Worm (Caenorhabditis elegans) whole organism, L4 larva: ENCODE data around the gene T23F11.2.
A peak's percentile ranks its signal among the peaks of the same experiment; 100 is the strongest.

Experiments
- F37D6.2 ChIP-seq: sonication (generic microtip); optimal IDR thresholded peaks from 2 replicates; lab custom pipeline; 2016; ENCODE audit warnings: mild to moderate bottlenecking, missing genetic modification characterization, missing compliant biosample characterization
- F49E8.2 ChIP-seq: sonication (generic microtip); optimal IDR thresholded peaks from 2 replicates; lab custom pipeline; 2016; ENCODE audit warnings: missing compliant biosample characterization, mild to moderate bottlenecking, missing genetic modification characterization, borderline replicate concordance
- R02D3.7 ChIP-seq: fragments of 150-350 bp; sonication (generic microtip); optimal IDR thresholded peaks from 3 replicates; lab custom pipeline; 2014; ENCODE audit warnings: missing biosample characterization, missing genetic modification characterization
- T20F7.1 ChIP-seq: fragments of 200-800 bp; sonication (Bioruptor generic); optimal IDR thresholded peaks from 2 replicates; lab custom pipeline; 2018; ENCODE audit warnings: mild to moderate bottlenecking, missing genetic modification characterization, missing compliant biosample characterization
- T26A8.4 ChIP-seq: fragments of 200-800 bp; sonication (Bioruptor generic); IDR thresholded peaks from 2 replicates; pipeline ENCODE4 v1.3.6; 2022; ENCODE audit warnings: missing genetic modification characterization, missing compliant biosample characterization
- Y5F2A.4 ChIP-seq: fragments of 200-800 bp; sonication (Bioruptor generic); optimal IDR thresholded peaks from 2 replicates; lab custom pipeline; 2018; ENCODE audit warnings: mild to moderate bottlenecking, missing genetic modification characterization, missing compliant biosample characterization
- Y75B8A.6 ChIP-seq: fragments of 200-800 bp; sonication (Bioruptor generic); IDR thresholded peaks from 2 replicates; pipeline ENCODE4 v1.3.6; 2022; ENCODE audit warnings: missing genetic modification reagents, missing genetic modification characterization, missing compliant biosample characterization
- ZK337.2 ChIP-seq: fragments of 200-800 bp; sonication (Bioruptor generic); IDR thresholded peaks from 2 replicates; pipeline ENCODE4 v1.3.6; 2022; ENCODE audit warnings: missing genetic modification reagents, missing genetic modification characterization, missing compliant biosample characterization
- ama-1 ChIP-seq: fragments of 150-350 bp; optimal IDR thresholded peaks from 2 replicates; lab custom pipeline; 2014; ENCODE audit warnings: inconsistent platforms, mixed read lengths
- arid-1 ChIP-seq: fragments of 200-800 bp; sonication (Bioruptor generic); conservative IDR thresholded peaks from 2 replicates; pipeline ENCODE4 v1.3.6; 2022; ENCODE audit warnings: missing genetic modification reagents, missing genetic modification characterization, missing compliant biosample characterization
- attf-4 ChIP-seq: sonication (generic microtip); optimal IDR thresholded peaks from 3 replicates; lab custom pipeline; 2017; ENCODE audit warnings: missing biosample characterization, missing genetic modification characterization
- ceh-20 ChIP-seq: fragments of 200-800 bp; sonication (Bioruptor generic); IDR thresholded peaks from 2 replicates; pipeline ENCODE4 v1.3.6; 2022; ENCODE audit warnings: missing genetic modification reagents, missing genetic modification characterization, missing compliant biosample characterization
- ceh-28 ChIP-seq: fragments of 150-350 bp; optimal IDR thresholded peaks from 2 replicates; lab custom pipeline; 2014; ENCODE audit warnings: missing biosample characterization, missing genetic modification reagents, missing genetic modification characterization
- ceh-44 ChIP-seq: fragments of 200-800 bp; sonication (Bioruptor generic); IDR thresholded peaks from 2 replicates; pipeline ENCODE4 v1.3.6; 2022; ENCODE audit warnings: missing genetic modification reagents, missing genetic modification characterization, missing compliant biosample characterization
- ceh-62 ChIP-seq: sonication (generic microtip); optimal IDR thresholded peaks from 2 replicates; lab custom pipeline; 2017; ENCODE audit warnings: missing biosample characterization, missing genetic modification characterization
- ceh-82 ChIP-seq: sonication (generic microtip); optimal IDR thresholded peaks from 2 replicates; lab custom pipeline; 2017; ENCODE audit warnings: missing biosample characterization, missing genetic modification characterization
- cey-2 ChIP-seq: sonication (generic microtip); optimal IDR thresholded peaks from 3 replicates; lab custom pipeline; 2017; ENCODE audit warnings: missing genetic modification characterization, mild to moderate bottlenecking, missing compliant biosample characterization, antibody characterized with exemption, borderline replicate concordance; ENCODE audit not compliant: insufficient read depth
- daf-19 ChIP-seq: fragments of 200-800 bp; sonication (Bioruptor generic); conservative IDR thresholded peaks from 2 replicates; pipeline ENCODE4 v1.3.6; 2022; ENCODE audit warnings: missing genetic modification characterization, missing compliant biosample characterization
- dmd-9 ChIP-seq: fragments of 200-800 bp; sonication (Bioruptor generic); IDR thresholded peaks from 2 replicates; pipeline ENCODE4 v1.3.6; 2022; ENCODE audit warnings: missing genetic modification reagents, missing genetic modification characterization, missing compliant biosample characterization
- dpl-1 ChIP-seq: fragments of 150-350 bp; optimal IDR thresholded peaks from 2 replicates; lab custom pipeline; 2014; ENCODE audit warnings: missing biosample characterization, missing genetic modification reagents, missing genetic modification characterization
- duxl-1 ChIP-seq: sonication (generic microtip); optimal IDR thresholded peaks from 2 replicates; lab custom pipeline; 2016; ENCODE audit warnings: mild to moderate bottlenecking, missing genetic modification characterization, moderate library complexity, missing compliant biosample characterization; ENCODE audit not compliant: poor library complexity
- dve-1 ChIP-seq: sonication (generic microtip); optimal IDR thresholded peaks from 2 replicates; lab custom pipeline; 2017; ENCODE audit warnings: antibody characterized with exemption, mild to moderate bottlenecking, missing genetic modification characterization, missing compliant biosample characterization; ENCODE audit not compliant: insufficient read depth
- fkh-10 ChIP-seq: fragments of 150-350 bp; optimal IDR thresholded peaks from 2 replicates; lab custom pipeline; 2014; ENCODE audit warnings: missing biosample characterization, missing genetic modification reagents, missing genetic modification characterization
- gei-8 ChIP-seq: fragments of 200-800 bp; sonication (Bioruptor generic); optimal IDR thresholded peaks from 2 replicates; lab custom pipeline; 2018; ENCODE audit warnings: mild to moderate bottlenecking, missing genetic modification characterization, missing compliant biosample characterization
- hif-1 ChIP-seq, 2 experiments: sonication (generic microtip); optimal IDR thresholded peaks; 2 replicates each; lab custom pipeline; 2016 to 2017; ENCODE audit warnings: missing compliant biosample characterization in 2 of 2, missing genetic modification characterization in 2 of 2, missing genetic modification reagents in 2 of 2, missing genotype in 2 of 2, mild to moderate bottlenecking in 1 of 2
- hlh-30 ChIP-seq: sonication (generic microtip); optimal IDR thresholded peaks from 2 replicates; lab custom pipeline; 2017; ENCODE audit warnings: antibody characterized with exemption, mild to moderate bottlenecking, missing genetic modification characterization, missing compliant biosample characterization; ENCODE audit not compliant: insufficient read depth
- lin-13 ChIP-seq: fragments of 150-350 bp; optimal IDR thresholded peaks from 2 replicates; lab custom pipeline; 2014; ENCODE audit warnings: missing biosample characterization, missing genetic modification reagents, missing genetic modification characterization
- lin-15B ChIP-seq: fragments of 150-350 bp; sonication (generic microtip); optimal IDR thresholded peaks from 3 replicates; lab custom pipeline; 2014; ENCODE audit warnings: missing biosample characterization, missing genetic modification characterization
- lin-29 ChIP-seq: fragments of 200-800 bp; sonication (Bioruptor generic); IDR thresholded peaks from 2 replicates; pipeline ENCODE4 v1.3.6; 2022; ENCODE audit warnings: missing genetic modification reagents, missing genetic modification characterization, missing compliant biosample characterization
- lir-3 ChIP-seq: sonication (generic microtip); optimal IDR thresholded peaks from 2 replicates; lab custom pipeline; 2016; ENCODE audit warnings: mild to moderate bottlenecking, missing genetic modification characterization, missing compliant biosample characterization
- lsy-2 ChIP-seq, 2 experiments: fragments of 150-350 bp in 1 of 2; sonication (generic microtip) in 1 of 2; optimal IDR thresholded peaks; 2 replicates each; lab custom pipeline; 2014 to 2017; ENCODE audit warnings: missing biosample characterization in 2 of 2, missing genetic modification characterization in 2 of 2
- madf-9 ChIP-seq: fragments of 200-800 bp; sonication (Bioruptor generic); conservative IDR thresholded peaks from 2 replicates; pipeline ENCODE4 v1.3.6; 2022; ENCODE audit warnings: missing genetic modification reagents, missing genetic modification characterization, missing compliant biosample characterization
- mep-1 ChIP-seq: fragments of 150-350 bp; sonication (generic microtip); optimal IDR thresholded peaks from 3 replicates; lab custom pipeline; 2014; ENCODE audit warnings: missing biosample characterization, missing genetic modification characterization
- mxl-2 ChIP-seq: fragments of 200-800 bp; sonication (Bioruptor generic); conservative IDR thresholded peaks from 2 replicates; pipeline ENCODE4 v1.3.6; 2022; ENCODE audit warnings: missing genetic modification reagents, missing genetic modification characterization, missing compliant biosample characterization
- nhr-237 ChIP-seq: sonication (generic microtip); optimal IDR thresholded peaks from 2 replicates; lab custom pipeline; 2017; ENCODE audit warnings: missing biosample characterization, missing genetic modification characterization
- nhr-42 ChIP-seq: fragments of 200-800 bp; sonication (Bioruptor generic); IDR thresholded peaks from 2 replicates; pipeline ENCODE4 v1.3.6; 2022; ENCODE audit warnings: missing genetic modification characterization, missing compliant biosample characterization
- nhr-48 ChIP-seq: sonication (generic microtip); optimal IDR thresholded peaks from 2 replicates; lab custom pipeline; 2016; ENCODE audit warnings: mild to moderate bottlenecking, missing genetic modification characterization, missing compliant biosample characterization
- nhr-6 ChIP-seq: fragments of 150-350 bp; optimal IDR thresholded peaks from 2 replicates; lab custom pipeline; 2014; ENCODE audit warnings: missing biosample characterization, missing genetic modification characterization
- php-3 ChIP-seq: fragments of 200-800 bp; sonication (Bioruptor generic); IDR thresholded peaks from 2 replicates; pipeline ENCODE4 v1.3.6; 2022; ENCODE audit warnings: missing genetic modification reagents, missing genetic modification characterization, missing compliant biosample characterization
- sdz-12 ChIP-seq: fragments of 200-800 bp; sonication (Bioruptor generic); optimal IDR thresholded peaks from 2 replicates; lab custom pipeline; 2018; ENCODE audit warnings: mild to moderate bottlenecking, missing genetic modification characterization, missing compliant biosample characterization
- spr-3 ChIP-seq: fragments of 200-800 bp; sonication (Bioruptor generic); optimal IDR thresholded peaks from 2 replicates; lab custom pipeline; 2018; ENCODE audit warnings: mild to moderate bottlenecking, missing genetic modification characterization, missing compliant biosample characterization
- tag-97 ChIP-seq: fragments of 200-800 bp; sonication (Bioruptor generic); IDR thresholded peaks from 2 replicates; pipeline ENCODE4 v1.3.6; 2022; ENCODE audit warnings: missing genetic modification characterization, missing compliant biosample characterization
- unc-130 ChIP-seq: sonication (generic microtip); optimal IDR thresholded peaks from 2 replicates; lab custom pipeline; 2016; ENCODE audit warnings: missing genetic modification reagents, missing genetic modification characterization, missing compliant biosample characterization
- unc-39 ChIP-seq: sonication (generic microtip); optimal IDR thresholded peaks from 2 replicates; lab custom pipeline; 2017; ENCODE audit warnings: missing biosample characterization, missing genetic modification characterization
- vab-7 ChIP-seq: fragments of 200-800 bp; sonication (Bioruptor generic); IDR thresholded peaks from 2 replicates; pipeline ENCODE4 v1.3.6; 2022; ENCODE audit warnings: missing genetic modification reagents, missing genetic modification characterization, missing compliant biosample characterization
- zag-1 ChIP-seq: fragments of 150-350 bp; optimal IDR thresholded peaks from 2 replicates; lab custom pipeline; 2014; ENCODE audit warnings: missing biosample characterization, missing genetic modification characterization
- zfp-2 ChIP-seq: sonication (generic microtip); optimal IDR thresholded peaks from 2 replicates; lab custom pipeline; 2016; ENCODE audit warnings: mild to moderate bottlenecking, missing genetic modification characterization, missing compliant biosample characterization
- zip-2 ChIP-seq: fragments of 150-350 bp; optimal IDR thresholded peaks from 2 replicates; lab custom pipeline; 2014; ENCODE audit warnings: missing biosample characterization, missing genetic modification characterization
- ztf-11 ChIP-seq: fragments of 150-350 bp; optimal IDR thresholded peaks from 2 replicates; lab custom pipeline; 2014; ENCODE audit warnings: missing biosample characterization, missing genetic modification characterization
- ztf-7 ChIP-seq: fragments of 150-350 bp; optimal IDR thresholded peaks from 2 replicates; lab custom pipeline; 2014; ENCODE audit warnings: missing biosample characterization, missing genetic modification characterization

T23F11.2 gene

ce11 chrIII:4649363-4649768, 5.9 kb downstream of the T23F11.2 start (continued):
- TF ChIP-seq ceh-44 (GFP tag; lab: Robert Waterston, UW) (peak; percentile 15; the same call in 1 of the 2 replicates), ceh-82 (tag; lab: Kevin White, UChicago) (no peak), lin-29 (GFP tag; lab: Robert Waterston, UW) (peak; percentile 73; the same call in 1 of the 2 replicates), lir-3 (peak; percentile 33), ama-1 (lab: Kevin White, UChicago) (peak; percentile 13), nhr-6 (tag; lab: Kevin White, UChicago) (peak; percentile 93), zip-2 (tag; lab: Kevin White, UChicago) (peak; percentile 44), sdz-12 (no peak), zfp-2 (tag; lab: Kevin White, UChicago) (peak; percentile 48), dve-1 (tag; lab: Kevin White, UChicago) (peak; percentile 96), madf-9 (GFP tag; lab: Robert Waterston, UW) (peak; percentile 87), daf-19 (GFP tag; lab: Robert Waterston, UW) (0 out of 2 replicates have a peak, but pooled peaks have one; percentile 39), ZK337.2 (GFP tag; lab: Robert Waterston, UW) (0 out of 2 replicates have a peak, but pooled peaks have one; percentile 25), ceh-28 (tag; lab: Kevin White, UChicago) (peak; percentile 72), T26A8.4 (peak; percentile 83), hif-1 (tag; optimal IDR thresholded peaks at IDR 0.05; lab: Kevin White, UChicago) (peak; percentile 81 to 98), unc-39 (no peak), nhr-48 (tag; lab: Kevin White, UChicago) (peak; percentile 97), duxl-1 (tag; lab: Kevin White, UChicago) (peak; percentile 50), attf-4 (no peak), F37D6.2 (peak; percentile 77), arid-1 (GFP tag; lab: Robert Waterston, UW) (peak; percentile 15; the same call in 1 of the 2 replicates), lin-15B (tag; lab: Kevin White, UChicago) (no peak), php-3 (GFP tag; lab: Robert Waterston, UW) (peak; percentile 61; the same call in 1 of the 2 replicates), F49E8.2 (tag; lab: Kevin White, UChicago) (no peak), spr-3 (GFP tag; lab: Kevin White, UChicago) (no peak), gei-8 (GFP tag; lab: Kevin White, UChicago) (peak; percentile 82), nhr-237 (tag; lab: Kevin White, UChicago) (peak; percentile 2), zag-1 (tag; lab: Kevin White, UChicago) (no peak), Y5F2A.4 (GFP tag; lab: Kevin White, UChicago) (no peak), T20F7.1 (peak; percentile 86), hlh-30 (tag; lab: Kevin White, UChicago) (peak; percentile 99), fkh-10 (GFP tag; lab: Kevin White, UChicago) (peak; percentile 57), lsy-2 (tag; optimal IDR thresholded peaks at IDR 0.05; lab: Kevin White, UChicago) (peak; percentile 84 to 89), cey-2 (peak; percentile 16), ztf-7 (peak; percentile 34), tag-97 (GFP tag; lab: Robert Waterston, UW) (no peak), dmd-9 (GFP tag; lab: Robert Waterston, UW) (peak; percentile 47; the same call in 1 of the 2 replicates), ceh-62 (tag; lab: Kevin White, UChicago) (no peak), R02D3.7 (tag; lab: Kevin White, UChicago) (no peak), mep-1 (tag; lab: Kevin White, UChicago) (peak; percentile 96), nhr-42 (GFP tag; lab: Robert Waterston, UW) (peak; percentile 81), lin-13 (GFP tag; lab: Kevin White, UChicago) (peak; percentile 91), vab-7 (GFP tag; lab: Robert Waterston, UW) (peak; percentile 39), Y75B8A.6 (no peak), dpl-1 (GFP tag; lab: Kevin White, UChicago) (peak; percentile 80), ztf-11 (tag; lab: Kevin White, UChicago) (no peak), ceh-20 (GFP tag; lab: Robert Waterston, UW) (peak; percentile 89), mxl-2 (GFP tag; lab: Robert Waterston, UW) (peak; percentile 76), unc-130 (GFP tag; lab: Kevin White, UChicago) (no peak)
